Worm (Caenorhabditis elegans): ENCODE data around the gene M110.8.

DNA sequence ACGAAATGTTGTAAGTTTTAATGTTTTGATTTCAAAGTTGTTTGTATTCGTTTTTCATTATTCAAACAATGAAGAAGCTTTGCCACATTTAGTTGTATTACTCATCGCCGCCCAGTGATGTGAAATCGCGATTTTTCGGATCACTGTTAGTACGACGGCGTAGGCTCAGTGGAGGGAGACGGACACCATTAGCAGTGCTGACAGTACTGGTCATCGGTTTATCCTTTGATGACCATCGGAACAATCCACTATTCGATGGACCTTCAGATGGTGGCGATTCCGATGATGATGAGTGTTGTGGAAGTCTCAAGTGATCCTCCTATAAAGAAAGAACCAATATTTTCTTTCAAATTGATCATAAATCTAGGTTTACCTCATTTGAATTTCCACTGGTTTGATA is 21.9 kb downstream of the M110.8 start:
- TF ChIP-seq C17E4.6 (GFP tag; IDR thresholded peaks at IDR 0.05) (no peak), snpc-4 (GFP tag; optimal IDR thresholded peaks at IDR 0.05) (no peak), snpc-4 (tag; optimal IDR thresholded peaks at IDR 0.05) (peak in 1 of 4 experiments; percentile 1), attf-5 (GFP tag; optimal IDR thresholded peaks at IDR 0.05) (no peak), bed-2 (GFP tag; IDR thresholded peaks at IDR 0.05) (no peak)
